Fruit fly (Drosophila melanogaster) whole organism, embryonic: ENCODE data around the gene CG14153.
A peak's percentile ranks its signal among the peaks of the same experiment; 100 is the strongest.

ENCODE experiments used
- Abd-B ChIP-seq: fragments of 200-800 bp; sonication (Bioruptor generic); optimal IDR thresholded peaks from 2 replicates; lab custom pipeline; 2018; ENCODE audit warnings: missing biosample characterization, mild to moderate bottlenecking, missing genetic modification characterization, moderate library complexity
- CG10147 ChIP-seq: fragments of 200-800 bp; sonication (Bioruptor generic); optimal IDR thresholded peaks from 2 replicates; lab custom pipeline; 2019; ENCODE audit warnings: missing biosample characterization, mild to moderate bottlenecking, missing genetic modification characterization, moderate library complexity
- CG10274 ChIP-seq: fragments of 200-800 bp; sonication (Bioruptor generic); optimal IDR thresholded peaks from 3 replicates; lab custom pipeline; 2017; ENCODE audit warnings: missing biosample characterization, mild to moderate bottlenecking, missing genetic modification characterization
- CG13287 ChIP-seq: fragments of 200-800 bp; sonication (Bioruptor generic); IDR thresholded peaks from 2 replicates; pipeline ENCODE4 v1.3.6; 2022; ENCODE audit warnings: missing biosample characterization, missing genetic modification characterization; ENCODE audit not compliant: partially characterized antibody
- CG1603 ChIP-seq: fragments of 200-800 bp; sonication (Bioruptor generic); optimal IDR thresholded peaks from 2 replicates; lab custom pipeline; 2019; ENCODE audit warnings: missing biosample characterization, mild to moderate bottlenecking, missing genetic modification characterization, moderate library complexity
- CG16813 ChIP-seq: fragments of 200-800 bp; sonication (Bioruptor generic); IDR thresholded peaks from 3 replicates; pipeline ENCODE4 v1.3.6; 2022; ENCODE audit warnings: missing biosample characterization, missing genetic modification characterization; ENCODE audit not compliant: partially characterized antibody
- CG17186 ChIP-seq: fragments of 200-800 bp; sonication (Bioruptor generic); optimal IDR thresholded peaks from 3 replicates; lab custom pipeline; 2017; ENCODE audit warnings: missing biosample characterization, missing genetic modification reagents, missing genetic modification characterization
- CG17612 ChIP-seq: fragments of 200-800 bp; sonication (Bioruptor generic); IDR thresholded peaks from 2 replicates; pipeline ENCODE4 v1.3.6; 2022; ENCODE audit warnings: missing biosample characterization, missing genetic modification characterization
- CG17802 ChIP-seq: fragments of 200-800 bp; sonication (Bioruptor generic); optimal IDR thresholded peaks from 2 replicates; lab custom pipeline; 2018; ENCODE audit warnings: missing biosample characterization, mild to moderate bottlenecking, missing genetic modification characterization, moderate library complexity
- CG18599 ChIP-seq: fragments of 200-800 bp; sonication (Bioruptor generic); optimal IDR thresholded peaks from 3 replicates; lab custom pipeline; 2017; ENCODE audit warnings: missing biosample characterization, missing genetic modification characterization, mild to moderate bottlenecking, moderate library complexity, missing genetic modification reagents
- CG31365 ChIP-seq: fragments of 200-800 bp; sonication (Bioruptor generic); optimal IDR thresholded peaks from 2 replicates; lab custom pipeline; 2018; ENCODE audit warnings: missing biosample characterization, mild to moderate bottlenecking, missing genetic modification characterization
- CG33213 ChIP-seq: fragments of 200-800 bp; sonication (Bioruptor generic); optimal IDR thresholded peaks from 3 replicates; lab custom pipeline; 2016; ENCODE audit warnings: missing biosample characterization, missing genetic modification characterization
- CG6765 ChIP-seq: fragments of 200-800 bp; sonication (Bioruptor generic); optimal IDR thresholded peaks from 3 replicates; lab custom pipeline; 2017; ENCODE audit warnings: missing biosample characterization, mild to moderate bottlenecking, missing genetic modification characterization
- CG7839 ChIP-seq: fragments of 200-800 bp; sonication (Bioruptor generic); optimal IDR thresholded peaks from 3 replicates; lab custom pipeline; 2018; ENCODE audit warnings: missing biosample characterization, mild to moderate bottlenecking, missing genetic modification characterization, moderate library complexity
- CG7928 ChIP-seq: fragments of 200-800 bp; sonication (Bioruptor generic); optimal IDR thresholded peaks from 2 replicates; lab custom pipeline; 2017; ENCODE audit warnings: missing biosample characterization, mild to moderate bottlenecking, missing genetic modification characterization
- CG7963 ChIP-seq: fragments of 200-800 bp; sonication (Bioruptor generic); IDR thresholded peaks from 3 replicates; pipeline ENCODE4 v1.3.6; 2022; ENCODE audit warnings: missing biosample characterization, missing genetic modification characterization; ENCODE audit not compliant: partially characterized antibody
- CG8359 ChIP-seq: fragments of 200-800 bp; sonication (Bioruptor generic); optimal IDR thresholded peaks from 2 replicates; lab custom pipeline; 2017; ENCODE audit warnings: missing biosample characterization, mild to moderate bottlenecking, missing genetic modification characterization, borderline replicate concordance
- CG9215 ChIP-seq: fragments of 200-800 bp; sonication (Bioruptor generic); IDR thresholded peaks from 2 replicates; pipeline ENCODE4 v1.3.6; 2022; ENCODE audit warnings: missing biosample characterization, missing genetic modification characterization
- Dip3 ChIP-seq: fragments of 200-800 bp; sonication (Bioruptor generic); optimal IDR thresholded peaks from 3 replicates; lab custom pipeline; 2016; ENCODE audit warnings: missing biosample characterization, missing genetic modification characterization
- E2f1 ChIP-seq: fragments of 200-800 bp; sonication (Bioruptor generic); IDR thresholded peaks from 2 replicates; pipeline ENCODE4 v1.3.6; 2022; ENCODE audit warnings: missing biosample characterization, missing genetic modification characterization
- Fer2 ChIP-seq: fragments of 200-800 bp; sonication (Bioruptor generic); optimal IDR thresholded peaks from 2 replicates; lab custom pipeline; 2018; ENCODE audit warnings: missing biosample characterization, mild to moderate bottlenecking, missing genetic modification characterization, moderate library complexity
- HLH4C ChIP-seq: fragments of 200-800 bp; sonication (Bioruptor generic); IDR thresholded peaks from 3 replicates; pipeline ENCODE4 v1.3.6; 2022; ENCODE audit warnings: missing biosample characterization, missing genetic modification characterization; ENCODE audit not compliant: partially characterized antibody
- Kr ChIP-seq: fragments of 200-800 bp; sonication (Bioruptor generic); optimal IDR thresholded peaks from 2 replicates; lab custom pipeline; 2017; ENCODE audit warnings: missing biosample characterization, mild to moderate bottlenecking, missing genetic modification characterization
- Mad ChIP-seq: fragments of 200-800 bp; sonication (Bioruptor generic); optimal IDR thresholded peaks from 2 replicates; lab custom pipeline; 2016; ENCODE audit warnings: missing biosample characterization, missing genetic modification characterization
- Meics ChIP-seq: fragments of 200-800 bp; sonication (Bioruptor generic); optimal IDR thresholded peaks from 2 replicates; lab custom pipeline; 2017; ENCODE audit warnings: missing biosample characterization, mild to moderate bottlenecking, missing genetic modification characterization
- Scr ChIP-seq: fragments of 200-800 bp; sonication (Bioruptor generic); IDR thresholded peaks from 2 replicates; pipeline ENCODE4 v1.3.6; 2022; ENCODE audit warnings: missing biosample characterization, missing genetic modification characterization; ENCODE audit not compliant: partially characterized antibody
- Taf1 ChIP-seq: fragments of 200-800 bp; sonication (Bioruptor generic); IDR thresholded peaks from 2 replicates; pipeline ENCODE4 v1.3.6; 2022; ENCODE audit warnings: missing biosample characterization, missing genetic modification characterization
- Trl ChIP-seq, 3 experiments: fragments of >200 bp in 2 of 3; fragments of 200-800 bp in 1 of 3; sonication (Bioruptor generic) in 1 of 3; optimal IDR thresholded peaks; 2 replicates in 1 of 3; 3 replicates in 2 of 3; lab custom pipeline; 2016 to 2017; ENCODE audit warnings: missing biosample characterization in 1 of 3, missing genetic modification characterization in 1 of 3
- al ChIP-seq: fragments of 200-800 bp; sonication (Bioruptor generic); IDR thresholded peaks from 2 replicates; pipeline ENCODE4 v1.3.6; 2022; ENCODE audit warnings: missing biosample characterization, missing genetic modification characterization
- bab2 ChIP-seq: fragments of 200-800 bp; sonication (Bioruptor generic); optimal IDR thresholded peaks from 2 replicates; lab custom pipeline; 2016; ENCODE audit warnings: missing biosample characterization, missing genetic modification characterization
- bcd ChIP-seq: fragments of 200-800 bp; sonication (Bioruptor generic); optimal IDR thresholded peaks from 2 replicates; lab custom pipeline; 2017; ENCODE audit warnings: missing biosample characterization, mild to moderate bottlenecking, missing genetic modification characterization
- cas ChIP-seq: fragments of 200-800 bp; sonication (Bioruptor generic); IDR thresholded peaks from 2 replicates; pipeline ENCODE4 v1.3.6; 2022; ENCODE audit warnings: missing biosample characterization, missing genetic modification characterization
- chinmo ChIP-seq: fragments of 200-800 bp; sonication (Bioruptor generic); IDR thresholded peaks from 4 replicates; pipeline ENCODE4 v1.3.6; 2022; ENCODE audit warnings: missing biosample characterization, missing genetic modification characterization; ENCODE audit not compliant: partially characterized antibody
- corto ChIP-seq: fragments of 200-800 bp; sonication (Bioruptor generic); optimal IDR thresholded peaks from 2 replicates; lab custom pipeline; 2016; ENCODE audit warnings: missing biosample characterization, mild to moderate bottlenecking, missing genetic modification characterization, moderate library complexity
- crc ChIP-seq: fragments of 200-800 bp; sonication (Bioruptor generic); optimal IDR thresholded peaks from 2 replicates; lab custom pipeline; 2016; ENCODE audit warnings: missing biosample characterization, missing genetic modification characterization
- en ChIP-seq: fragments of 200-800 bp; sonication (Bioruptor generic); optimal IDR thresholded peaks from 2 replicates; lab custom pipeline; 2016; ENCODE audit warnings: missing biosample characterization, missing genetic modification characterization
- ewg ChIP-seq: fragments of 200-800 bp; sonication (Bioruptor generic); optimal IDR thresholded peaks from 3 replicates; lab custom pipeline; 2017; ENCODE audit warnings: mild to moderate bottlenecking, missing biosample characterization, missing genetic modification reagents, missing genetic modification characterization
- gce ChIP-seq: fragments of 200-800 bp; sonication (Bioruptor generic); IDR thresholded peaks from 3 replicates; pipeline ENCODE4 v1.3.6; 2022; ENCODE audit warnings: missing biosample characterization, missing genetic modification characterization
- gcm ChIP-seq: fragments of 200-800 bp; sonication (Bioruptor generic); optimal IDR thresholded peaks from 2 replicates; lab custom pipeline; 2019; ENCODE audit warnings: missing biosample characterization, mild to moderate bottlenecking, missing genetic modification characterization, moderate library complexity
- gsb ChIP-seq: fragments of 200-800 bp; sonication (Bioruptor generic); IDR thresholded peaks from 2 replicates; pipeline ENCODE4 v1.3.6; 2022; ENCODE audit warnings: missing biosample characterization, missing genetic modification characterization
- gsb-n ChIP-seq: fragments of 200-800 bp; sonication (Bioruptor generic); optimal IDR thresholded peaks from 3 replicates; lab custom pipeline; 2018; ENCODE audit warnings: missing biosample characterization, mild to moderate bottlenecking, missing genetic modification characterization
- pnt ChIP-seq: fragments of 200-800 bp; sonication (Bioruptor generic); optimal IDR thresholded peaks from 3 replicates; lab custom pipeline; 2016; ENCODE audit warnings: missing biosample characterization, missing genetic modification characterization
- ro ChIP-seq: fragments of 200-800 bp; sonication (Bioruptor generic); IDR thresholded peaks from 2 replicates; pipeline ENCODE4 v1.3.6; 2022; ENCODE audit warnings: missing biosample characterization, missing genetic modification characterization
- salm ChIP-seq: fragments of 200-800 bp; sonication (Bioruptor generic); optimal IDR thresholded peaks from 2 replicates; lab custom pipeline; 2018; ENCODE audit warnings: missing biosample characterization, mild to moderate bottlenecking, missing genetic modification characterization
- sd ChIP-seq: fragments of 200-800 bp; sonication (Bioruptor generic); optimal IDR thresholded peaks from 3 replicates; lab custom pipeline; 2018; ENCODE audit warnings: missing biosample characterization, mild to moderate bottlenecking, missing genetic modification characterization, moderate library complexity
- tup ChIP-seq: fragments of 200-800 bp; sonication (Bioruptor generic); optimal IDR thresholded peaks from 2 replicates; lab custom pipeline; 2016; ENCODE audit warnings: missing biosample characterization, mild to moderate bottlenecking, missing genetic modification characterization, moderate library complexity
- twi ChIP-seq: fragments of 200-800 bp; optimal IDR thresholded peaks from 2 replicates; lab custom pipeline; 2019; ENCODE audit warnings: missing biosample characterization, mild to moderate bottlenecking, missing genetic modification characterization, moderate library complexity
- usp ChIP-seq: fragments of >200 bp; optimal IDR thresholded peaks from 2 replicates; lab custom pipeline; 2017; ENCODE audit warnings: missing biosample characterization, missing genetic modification characterization
- z ChIP-seq: fragments of 200-800 bp; sonication (Bioruptor generic); IDR thresholded peaks from 3 replicates; pipeline ENCODE4 v1.3.6; 2022; ENCODE audit warnings: missing biosample characterization, missing genetic modification characterization
- zfh1 ChIP-seq: fragments of 200-800 bp; sonication (Bioruptor generic); IDR thresholded peaks from 3 replicates; pipeline ENCODE4 v1.3.6; 2022; ENCODE audit warnings: missing biosample characterization, missing genetic modification characterization

The CG14153 gene

dm6 chr3L:10637819-10638218 is 5.5 kb upstream of the CG14153 start, which contains the start of gene Cnep1r2 (continued):
- peak; percentile 97 for TF ChIP-seq Fer2 (tag; lab: Kevin White, UChicago)
- no peak for TF ChIP-seq CG7963
- TF ChIP-seq gce (GFP tag; lab: Robert Waterston, UW): peak; percentile 90
- peak; percentile 93 for TF ChIP-seq ro (GFP tag; lab: Robert Waterston, UW)
- TF ChIP-seq corto (GFP tag; lab: Kevin White, UChicago): peak; percentile 56
- TF ChIP-seq sd (tag; lab: Kevin White, UChicago): peak; percentile 93
- peak; percentile 96 for TF ChIP-seq al (GFP tag; lab: Robert Waterston, UW)
- TF ChIP-seq CG33213 (GFP tag; lab: Kevin White, UChicago): peak; percentile 31
- peak; percentile 65 for TF ChIP-seq Mad
- TF ChIP-seq crc (GFP tag; lab: Kevin White, UChicago): no peak
- TF ChIP-seq CG13287 (GFP tag; lab: Robert Waterston, UW): peak; percentile 27; the same call in 1 of the 2 replicates
- TF ChIP-seq zfh1 (GFP tag; lab: Robert Waterston, UW): peak; percentile 96
- no peak for TF ChIP-seq z
- TF ChIP-seq CG17186 (GFP tag; lab: Kevin White, UChicago): no peak
- TF ChIP-seq gsb-n (tag; lab: Kevin White, UChicago): peak; percentile 98
- peak; percentile 95 for TF ChIP-seq CG9215 (GFP tag; lab: Robert Waterston, UW)
- peak; percentile 89 for TF ChIP-seq CG8359 (GFP tag; lab: Kevin White, UChicago)
- peak; percentile 82 for TF ChIP-seq CG17612 (GFP tag; lab: Robert Waterston, UW)
- no peak for TF ChIP-seq Scr (GFP tag; lab: Robert Waterston, UW)
- TF ChIP-seq bab2 (GFP tag; lab: Kevin White, UChicago): peak; percentile 84
- peak; percentile 96 for TF ChIP-seq E2f1 (GFP tag; lab: Robert Waterston, UW)
- TF ChIP-seq tup: peak; percentile 83
- no peak for TF ChIP-seq usp
- TF ChIP-seq HLH4C: no peak
- TF ChIP-seq CG1603 (tag; lab: Kevin White, UChicago): no peak
- TF ChIP-seq CG7928 (GFP tag; lab: Kevin White, UChicago): peak; percentile 58
- peak; percentile 95 for TF ChIP-seq salm (tag; lab: Kevin White, UChicago)
- peak; percentile 97 for TF ChIP-seq gcm
- peak; percentile 90 for TF ChIP-seq ewg (GFP tag; lab: Kevin White, UChicago)
- TF ChIP-seq CG16813 (GFP tag; lab: Robert Waterston, UW): no peak
- no peak for TF ChIP-seq en (GFP tag; lab: Kevin White, UChicago)
- no peak for TF ChIP-seq CG31365 (tag; lab: Kevin White, UChicago)
- peak; percentile 98 for TF ChIP-seq Abd-B
- peak; percentile 82 for TF ChIP-seq pnt
- peak; percentile 96 for TF ChIP-seq bcd (GFP tag; lab: Kevin White, UChicago)
- TF ChIP-seq CG18599 (GFP tag; lab: Kevin White, UChicago): peak; percentile 96
- peak; percentile 87 for TF ChIP-seq cas
- TF ChIP-seq Kr (GFP tag; lab: Kevin White, UChicago): peak; percentile 36
- TF ChIP-seq CG6765 (GFP tag; lab: Kevin White, UChicago): peak; percentile 94
- no peak for TF ChIP-seq chinmo (GFP tag; lab: Robert Waterston, UW)
- peak; percentile 80 for TF ChIP-seq Dip3 (GFP tag; lab: Kevin White, UChicago)
- peak; percentile 87 for TF ChIP-seq Taf1 (GFP tag; lab: Robert Waterston, UW)
- no peak for TF ChIP-seq Trl (optimal IDR thresholded peaks at IDR 0.05; lab: Kevin White, UChicago)
- peak; percentile 65 for TF ChIP-seq Trl (GFP tag; optimal IDR thresholded peaks at IDR 0.05; lab: Kevin White, UChicago)
- TF ChIP-seq CG10274: peak; percentile 65
- peak; percentile 87 for TF ChIP-seq gsb (GFP tag; lab: Robert Waterston, UW)
- peak; percentile 98 for TF ChIP-seq CG7839 (tag; lab: Kevin White, UChicago)
- TF ChIP-seq CG10147: peak; percentile 89
- peak; percentile 96 for TF ChIP-seq Meics
- peak; percentile 74 for TF ChIP-seq CG17802 (tag; lab: Kevin White, UChicago)
- peak; percentile 97 for TF ChIP-seq twi (tag; lab: Kevin White, UChicago)
